Fruit fly (Drosophila melanogaster): ENCODE measurements around the gene GlcAT-I.

DNA sequence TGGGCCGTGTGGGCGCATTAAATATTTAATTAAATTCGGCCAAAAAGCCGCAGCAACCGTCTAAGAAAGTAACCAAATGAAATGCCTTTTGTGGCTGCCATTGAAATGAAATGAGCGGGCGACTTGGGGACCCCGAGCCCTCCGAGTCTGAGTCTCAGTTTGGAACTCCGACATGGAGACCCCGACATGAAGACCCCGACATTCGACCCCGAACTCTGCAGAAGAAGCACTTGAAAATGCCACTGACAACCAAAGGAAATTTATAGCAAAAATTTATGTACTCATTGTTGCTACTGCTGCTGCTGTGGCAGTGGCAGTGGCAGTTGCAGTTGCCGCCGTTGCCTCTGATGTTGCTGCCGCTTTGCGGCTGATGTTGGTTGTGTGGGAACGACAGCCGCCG lies 42.4 kb downstream of the GlcAT-I start:
- no peak for TF ChIP-seq pan (optimal IDR thresholded peaks at IDR 0.05)
- TF ChIP-seq GATAd (GFP tag; optimal IDR thresholded peaks at IDR 0.05) = no peak
- TF ChIP-seq dsf (GFP tag; optimal IDR thresholded peaks at IDR 0.05; ENCODE audit: borderline replicate concordance) = no peak
- no peak for TF ChIP-seq psq (GFP tag; optimal IDR thresholded peaks at IDR 0.05)
- no peak for TF ChIP-seq Myc (optimal IDR thresholded peaks at IDR 0.05)
- TF ChIP-seq lola (GFP tag; optimal IDR thresholded peaks at IDR 0.05) = no peak
- no peak for TF ChIP-seq br (GFP tag; optimal IDR thresholded peaks at IDR 0.05)
- no peak for TF ChIP-seq woc (GFP tag; optimal IDR thresholded peaks at IDR 0.05)
- no peak for TF ChIP-seq CrebA (GFP tag; optimal IDR thresholded peaks at IDR 0.05; ENCODE audit: borderline replicate concordance)
- TF ChIP-seq OdsH (GFP tag; optimal IDR thresholded peaks at IDR 0.05) = no peak
- no peak for TF ChIP-seq CG32264 (GFP tag; optimal IDR thresholded peaks at IDR 0.05)
- TF ChIP-seq Hnf4 (GFP tag; optimal IDR thresholded peaks at IDR 0.05) = no peak

All from whole organism, wandering third instar larva.